Fruit fly (Drosophila melanogaster): Measurements from ENCODE around the gene CG32641.

CG32641 gene

DNA sequence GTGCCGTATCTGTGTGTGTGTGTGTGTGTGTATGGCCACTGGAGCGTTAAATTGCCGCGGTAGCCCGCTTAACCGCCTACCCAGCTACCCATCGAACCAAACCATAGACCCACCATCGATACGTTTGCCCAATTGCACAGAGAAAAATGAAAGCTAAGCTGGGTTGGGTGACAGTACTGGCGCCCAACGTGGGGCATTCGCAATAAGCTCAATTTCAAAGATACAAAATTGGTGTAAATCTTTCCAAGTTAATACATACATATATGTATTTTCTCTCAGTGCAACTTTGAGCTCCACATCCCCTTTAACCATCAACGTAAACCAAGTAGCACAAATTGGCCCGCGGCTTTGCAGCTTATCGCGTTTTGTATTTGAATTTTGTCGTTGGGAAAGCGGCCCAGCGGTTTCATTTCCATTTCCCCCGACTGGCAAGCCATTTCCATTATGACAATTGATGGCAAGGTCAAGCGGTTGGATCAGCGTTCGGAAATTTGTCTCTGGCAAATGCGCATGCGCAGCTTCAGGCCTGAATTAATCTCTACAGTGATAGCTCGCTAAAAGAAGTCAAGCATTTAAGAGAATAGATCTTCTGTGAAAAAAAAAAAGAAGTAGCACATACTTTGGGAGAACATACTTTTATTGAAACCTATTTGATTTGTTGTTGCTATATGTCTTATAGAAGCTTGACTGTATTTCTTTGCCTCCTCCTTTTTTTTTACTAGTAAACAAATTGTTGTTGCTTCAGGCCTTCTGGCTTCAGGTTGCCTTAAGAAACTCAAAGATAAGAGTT lies 48.3 kb downstream of the CG32641 start (continued):
- TF ChIP-seq mld (GFP tag; IDR thresholded peaks at IDR 0.05; ENCODE audit: partially characterized antibody) (no peak), Dip2 (GFP tag; IDR thresholded peaks at IDR 0.05) (no peak), rib (GFP tag; IDR thresholded peaks at IDR 0.05) (no peak), unpg (GFP tag; optimal IDR thresholded peaks at IDR 0.05) (peak; percentile 76), CG8290 (GFP tag; optimal IDR thresholded peaks at IDR 0.05) (peak; percentile 36), CG8290 (tag; optimal IDR thresholded peaks at IDR 0.05) (peak in 1 of 2 experiments; percentile 93), mam (GFP tag; optimal IDR thresholded peaks at IDR 0.05) (peak; percentile 46), D (optimal IDR thresholded peaks at IDR 0.05) (no peak), D (GFP tag; optimal IDR thresholded peaks at IDR 0.05) (peak; percentile 56), CG10959 (GFP tag; IDR thresholded peaks at IDR 0.05) (peak; percentile 25; the same call in 1 of the 2 replicates), tup (GFP tag; optimal IDR thresholded peaks at IDR 0.05) (peak; percentile 63), pzg (GFP tag; optimal IDR thresholded peaks at IDR 0.05) (no peak), CG8924 (tag; optimal IDR thresholded peaks at IDR 0.05) (peak; percentile 75)

DNA sequence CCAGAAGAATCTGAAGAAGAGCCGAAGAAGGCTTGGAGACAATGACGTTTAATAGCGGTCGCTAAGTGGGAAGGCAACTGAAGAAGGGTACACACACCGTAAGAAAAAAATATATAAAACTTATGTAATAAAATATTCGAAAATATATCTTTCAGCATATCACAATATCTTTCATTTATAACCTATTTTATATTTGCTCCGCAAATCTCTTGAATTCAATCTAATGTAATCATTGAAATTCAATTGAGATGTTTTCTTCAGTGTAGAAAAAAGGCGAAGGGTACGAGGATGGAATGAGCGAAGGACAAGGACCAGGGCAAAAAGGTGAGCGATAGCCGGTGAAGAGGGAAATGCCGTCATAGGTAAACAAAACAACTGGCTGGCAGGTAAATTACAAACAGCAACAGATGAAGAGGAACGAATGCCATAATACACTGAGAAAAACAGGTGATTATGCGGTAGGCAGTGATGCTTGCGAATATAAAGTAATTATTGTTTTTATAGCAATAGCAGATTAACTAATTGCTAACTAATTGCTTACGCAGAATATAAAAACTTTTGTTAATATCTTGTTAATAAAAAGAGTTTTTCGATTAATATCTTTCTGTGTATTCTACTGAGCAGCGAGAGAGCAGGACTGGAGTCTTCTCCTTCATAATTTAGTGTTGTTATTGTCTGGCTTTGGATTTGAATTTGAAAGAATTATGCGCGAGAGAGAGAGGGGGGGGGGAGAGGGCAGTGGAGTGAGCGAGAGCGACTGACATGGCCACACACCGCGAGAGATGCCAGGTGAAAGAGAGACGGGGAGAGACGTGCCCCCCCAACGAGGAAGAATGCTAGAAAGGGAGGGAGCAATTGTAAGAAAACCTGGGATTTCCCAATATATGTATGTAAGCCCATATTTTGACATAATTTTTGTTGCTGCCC lies 49.8 kb downstream of the CG32641 start:
- TF ChIP-seq CG16863 (GFP tag; optimal IDR thresholded peaks at IDR 0.05) (peak; percentile 79), kay (GFP tag; optimal IDR thresholded peaks at IDR 0.05) (peak; percentile 60), Oaz (GFP tag; IDR thresholded peaks at IDR 0.05) (peak; percentile 48), ftz-f1 (GFP tag; optimal IDR thresholded peaks at IDR 0.05) (no peak), wek (GFP tag; optimal IDR thresholded peaks at IDR 0.05) (peak; percentile 18), ham (GFP tag; IDR thresholded peaks at IDR 0.05) (0 out of 2 replicates have a peak, but pooled peaks have one; percentile 47), mam (GFP tag; optimal IDR thresholded peaks at IDR 0.05) (peak; percentile 79), bsh (GFP tag; optimal IDR thresholded peaks at IDR 0.05) (peak; percentile 35 to 84), Sry-δ (GFP tag; optimal IDR thresholded peaks at IDR 0.05) (peak; percentile 55), Rx (GFP tag; IDR thresholded peaks at IDR 0.05) (peak; percentile 69; the same call in 1 of the 2 replicates), gce (GFP tag; IDR thresholded peaks at IDR 0.05) (peak; percentile 68; the same call in 2 of the 3 replicates), CG8478 (optimal IDR thresholded peaks at IDR 0.05) (no peak), chinmo (GFP tag; IDR thresholded peaks at IDR 0.05; ENCODE audit: partially characterized antibody) (no peak), Taf1 (GFP tag; IDR thresholded peaks at IDR 0.05) (0 out of 2 replicates have a peak, but pooled peaks have one; percentile 29), klu (GFP tag; IDR thresholded peaks at IDR 0.05) (peak; percentile 33; the same call in 1 of the 2 replicates), fru (optimal IDR thresholded peaks at IDR 0.05) (no peak), gem (tag; optimal IDR thresholded peaks at IDR 0.05) (peak; percentile 89), CG6654 (GFP tag; optimal IDR thresholded peaks at IDR 0.05) (peak; percentile 48), lov (optimal IDR thresholded peaks at IDR 0.05) (no peak), lov (GFP tag; IDR thresholded peaks at IDR 0.05) (peak; percentile 89), ttk (GFP tag; IDR thresholded peaks at IDR 0.05) (peak; percentile 72), pita (GFP tag; optimal IDR thresholded peaks at IDR 0.05) (no peak), CG32767 (GFP tag; IDR thresholded peaks at IDR 0.05) (peak; percentile 62; the same call in 1 of the 2 replicates), CG31224 (GFP tag; IDR thresholded peaks at IDR 0.05) (peak; percentile 69), CG12236 (GFP tag; optimal IDR thresholded peaks at IDR 0.05) (peak; percentile 62), emc (GFP tag; optimal IDR thresholded peaks at IDR 0.05) (no peak), CG4617 (GFP tag; optimal IDR thresholded peaks at IDR 0.05; ENCODE audit: borderline replicate concordance) (peak; percentile 9), slou (GFP tag; optimal IDR thresholded peaks at IDR 0.05) (peak; percentile 77), dan (GFP tag; IDR thresholded peaks at IDR 0.05) (peak; percentile 90), sens (GFP tag) (peak; percentile 99), CG4404 (GFP tag; IDR thresholded peaks at IDR 0.05) (peak; percentile 94), cas (GFP tag; IDR thresholded peaks at IDR 0.05) (no peak; the same call in 1 of the 2 replicates), Atf3 (GFP tag; optimal IDR thresholded peaks at IDR 0.05) (peak; percentile 70), CG17612 (GFP tag; IDR thresholded peaks at IDR 0.05) (peak; percentile 16; the same call in 1 of the 2 replicates), CG10321 (GFP tag; IDR thresholded peaks at IDR 0.05) (0 out of 2 replicates have a peak, but pooled peaks have one; percentile 22), pnt (GFP tag; optimal IDR thresholded peaks at IDR 0.05) (peak; percentile 91)

All from whole organism, embryonic.